Fruit fly (Drosophila melanogaster): Measurements from ENCODE around the gene Yp3.

- TF ChIP-seq NK7.1 (GFP tag; optimal IDR thresholded peaks at IDR 0.05) (no peak), CG11398 (GFP tag; optimal IDR thresholded peaks at IDR 0.05) (no peak), Hr51 (GFP tag; optimal IDR thresholded peaks at IDR 0.05) (no peak), ranshi (GFP tag; IDR thresholded peaks at IDR 0.05) (no peak), Eip74EF (GFP tag; optimal IDR thresholded peaks at IDR 0.05) (no peak)
Observed at dm6 chrX:13749873-13750241, 9.5 kb upstream of the Yp3 start.
